Worm (Caenorhabditis elegans) whole organism, young adult: ENCODE results near the gene C32D5.8.

Source experiments
- C06A6.2 ChIP-seq: fragments of 200-800 bp; sonication (Bioruptor generic); conservative IDR thresholded peaks from 2 replicates; pipeline ENCODE4 v1.3.6; 2022; ENCODE audit warnings: missing genetic modification characterization, missing compliant biosample characterization
- F33H1.4 ChIP-seq: fragments of 200-800 bp; sonication (Bioruptor generic); IDR thresholded peaks from 2 replicates; pipeline ENCODE4 v1.3.6; 2022; ENCODE audit warnings: missing genetic modification reagents, missing genetic modification characterization, missing compliant biosample characterization
- F37B4.10 ChIP-seq: fragments of 200-800 bp; sonication (Bioruptor generic); IDR thresholded peaks from 2 replicates; pipeline ENCODE4 v1.3.6; 2022; ENCODE audit warnings: missing genetic modification characterization, missing compliant biosample characterization
- F49E8.2 ChIP-seq: sonication (generic microtip); optimal IDR thresholded peaks from 3 replicates; lab custom pipeline; 2017; ENCODE audit warnings: missing genetic modification characterization, mild to moderate bottlenecking, missing compliant biosample characterization, antibody characterized with exemption, moderate library complexity; ENCODE audit not compliant: insufficient read depth
- F52B5.7 ChIP-seq: sonication (generic microtip); optimal IDR thresholded peaks from 2 replicates; lab custom pipeline; 2016; ENCODE audit warnings: mild to moderate bottlenecking, missing genetic modification characterization, missing compliant biosample characterization
- F55B11.4 ChIP-seq: sonication (generic microtip); optimal IDR thresholded peaks from 2 replicates; lab custom pipeline; 2016; ENCODE audit warnings: missing compliant biosample characterization, missing genetic modification characterization, borderline replicate concordance; ENCODE audit not compliant: insufficient read depth
- F57A8.1 ChIP-seq: fragments of 200-800 bp; sonication (Bioruptor generic); optimal IDR thresholded peaks from 2 replicates; lab custom pipeline; 2018; ENCODE audit warnings: mild to moderate bottlenecking, missing genetic modification characterization, moderate library complexity, missing compliant biosample characterization
- T07F8.4 ChIP-seq: sonication (generic microtip); optimal IDR thresholded peaks from 2 replicates; lab custom pipeline; 2016; ENCODE audit warnings: mild to moderate bottlenecking, missing genetic modification characterization, moderate library complexity, missing compliant biosample characterization
- ZK185.1 ChIP-seq: sonication (generic microtip); optimal IDR thresholded peaks from 2 replicates; lab custom pipeline; 2016; ENCODE audit warnings: mild to moderate bottlenecking, missing genetic modification characterization, missing compliant biosample characterization; ENCODE audit not compliant: poor library complexity, severe bottlenecking
- ama-1 ChIP-seq, 3 experiments: fragments of 150-350 bp in 1 of 3; sonication (generic microtip) in 2 of 3; optimal IDR thresholded peaks; 2 replicates each; lab custom pipeline; 2014 to 2018; ENCODE audit warnings: missing biosample characterization in 2 of 3, missing genetic modification characterization in 2 of 3, missing genetic modification reagents in 2 of 3
- athp-1 ChIP-seq: sonication (generic microtip); optimal IDR thresholded peaks from 2 replicates; lab custom pipeline; 2017; ENCODE audit warnings: mild to moderate bottlenecking, missing genetic modification characterization, missing compliant biosample characterization
- bed-1 ChIP-seq: fragments of 200-800 bp; sonication (Bioruptor generic); IDR thresholded peaks from 2 replicates; pipeline ENCODE4 v1.3.6; 2022; ENCODE audit warnings: missing genetic modification reagents, missing genetic modification characterization, missing compliant biosample characterization
- bed-2 ChIP-seq: fragments of 200-800 bp; sonication (Bioruptor generic); IDR thresholded peaks from 2 replicates; pipeline ENCODE4 v1.3.6; 2022; ENCODE audit warnings: missing genetic modification reagents, missing genetic modification characterization, missing compliant biosample characterization
- cebp-1 ChIP-seq, 2 experiments: fragments of 200-800 bp in 1 of 2; sonication (Bioruptor generic) in 1 of 2; sonication (generic microtip) in 1 of 2; IDR thresholded peaks in 1 of 2; optimal IDR thresholded peaks in 1 of 2; 2 replicates each; pipeline versions ENCODE4 v1.3.6 to Lab custom; 2017 to 2022; ENCODE audit warnings: missing compliant biosample characterization in 2 of 2, missing genetic modification characterization in 2 of 2, mild to moderate bottlenecking in 1 of 2, missing genetic modification reagents in 1 of 2, moderate library complexity in 1 of 2
- ceh-40 ChIP-seq: fragments of 200-800 bp; sonication (Bioruptor generic); IDR thresholded peaks from 2 replicates; pipeline ENCODE4 v1.3.6; 2022; ENCODE audit warnings: missing genetic modification characterization, missing compliant biosample characterization
- ceh-58 ChIP-seq: fragments of 200-800 bp; sonication (Bioruptor generic); IDR thresholded peaks from 2 replicates; pipeline ENCODE4 v1.3.6; 2022; ENCODE audit warnings: missing genetic modification characterization, missing compliant biosample characterization
- ceh-91 ChIP-seq: fragments of 200-800 bp; sonication (Bioruptor generic); IDR thresholded peaks from 2 replicates; pipeline ENCODE4 v1.3.6; 2022; ENCODE audit warnings: missing genetic modification reagents, missing genetic modification characterization, missing compliant biosample characterization
- dox-1 ChIP-seq: fragments of 200-800 bp; sonication (Bioruptor generic); IDR thresholded peaks from 2 replicates; pipeline ENCODE4 v1.3.6; 2022; ENCODE audit warnings: missing genetic modification reagents, missing genetic modification characterization, missing compliant biosample characterization
- egl-44 ChIP-seq: fragments of 200-800 bp; sonication (Bioruptor generic); IDR thresholded peaks from 2 replicates; pipeline ENCODE4 v1.3.6; 2022; ENCODE audit warnings: missing genetic modification reagents, missing genetic modification characterization, missing compliant biosample characterization
- ekl-4 ChIP-seq: fragments of 200-800 bp; sonication (Bioruptor generic); IDR thresholded peaks from 2 replicates; pipeline ENCODE4 v1.3.6; 2022; ENCODE audit warnings: missing genetic modification reagents, missing genetic modification characterization, missing compliant biosample characterization
- ets-4 ChIP-seq: fragments of 200-800 bp; sonication (Bioruptor generic); optimal IDR thresholded peaks from 2 replicates; lab custom pipeline; 2018; ENCODE audit warnings: mild to moderate bottlenecking, missing genetic modification characterization, missing compliant biosample characterization
- fkh-3 ChIP-seq: sonication (generic microtip); optimal IDR thresholded peaks from 2 replicates; lab custom pipeline; 2016; ENCODE audit warnings: mild to moderate bottlenecking, missing genetic modification characterization, missing compliant biosample characterization
- him-1 ChIP-seq: sonication (generic microtip); optimal IDR thresholded peaks from 2 replicates; lab custom pipeline; 2016; ENCODE audit warnings: missing genotype, missing genetic modification reagents, missing genetic modification characterization, missing compliant biosample characterization
- hlh-12 ChIP-seq: sonication (generic microtip); optimal IDR thresholded peaks from 2 replicates; lab custom pipeline; 2016; ENCODE audit warnings: missing genetic modification characterization, missing compliant biosample characterization
- hlh-26 ChIP-seq: fragments of 200-800 bp; sonication (Bioruptor generic); conservative IDR thresholded peaks from 2 replicates; pipeline ENCODE4 v1.3.6; 2022; ENCODE audit warnings: missing genetic modification reagents, missing genetic modification characterization, missing compliant biosample characterization
- hsf-1 ChIP-seq: fragments of 200-800 bp; sonication (Bioruptor generic); IDR thresholded peaks from 2 replicates; pipeline ENCODE4 v1.3.6; 2022; ENCODE audit warnings: missing genetic modification reagents, missing genetic modification characterization, missing compliant biosample characterization
- lag-1 ChIP-seq: fragments of 200-800 bp; sonication (Bioruptor generic); IDR thresholded peaks from 2 replicates; pipeline ENCODE4 v1.3.6; 2022; ENCODE audit warnings: missing genetic modification reagents, missing genetic modification characterization, missing compliant biosample characterization
- lin-26 ChIP-seq: fragments of 200-800 bp; sonication (Bioruptor generic); IDR thresholded peaks from 2 replicates; pipeline ENCODE4 v1.3.6; 2022; ENCODE audit warnings: missing genetic modification reagents, missing genetic modification characterization, missing compliant biosample characterization
- lin-35 ChIP-seq, 3 experiments: fragments of 150-350 bp in 2 of 3; sonication (generic microtip) in 1 of 3; optimal IDR thresholded peaks; 2 replicates each; lab custom pipeline; 2014 to 2018; ENCODE audit warnings: missing biosample characterization in 3 of 3, missing genetic modification characterization in 3 of 3, missing genetic modification reagents in 3 of 3
- lir-1 ChIP-seq: fragments of 200-800 bp; sonication (Bioruptor generic); conservative IDR thresholded peaks from 2 replicates; pipeline ENCODE4 v1.3.6; 2022; ENCODE audit warnings: missing genetic modification reagents, missing genetic modification characterization, missing compliant biosample characterization
- madf-10 ChIP-seq: sonication (generic microtip); optimal IDR thresholded peaks from 2 replicates; lab custom pipeline; 2016; ENCODE audit warnings: mild to moderate bottlenecking, missing genetic modification characterization, missing compliant biosample characterization
- madf-3 ChIP-seq: fragments of 200-800 bp; sonication (Bioruptor generic); IDR thresholded peaks from 2 replicates; pipeline ENCODE4 v1.3.6; 2022; ENCODE audit warnings: missing genetic modification reagents, missing genetic modification characterization, missing compliant biosample characterization
- madf-6 ChIP-seq: fragments of 200-800 bp; sonication (Bioruptor generic); IDR thresholded peaks from 2 replicates; pipeline ENCODE4 v1.3.6; 2022; ENCODE audit warnings: missing genetic modification reagents, missing genetic modification characterization, missing compliant biosample characterization
- madf-8 ChIP-seq: fragments of 200-800 bp; sonication (Bioruptor generic); conservative IDR thresholded peaks from 2 replicates; pipeline ENCODE4 v1.3.6; 2022; ENCODE audit warnings: missing genetic modification reagents, missing genetic modification characterization, missing compliant biosample characterization
- nfyb-1 ChIP-seq: fragments of 200-800 bp; sonication (Bioruptor generic); IDR thresholded peaks from 2 replicates; pipeline ENCODE4 v1.3.6; 2022; ENCODE audit warnings: missing genetic modification reagents, missing genetic modification characterization, missing compliant biosample characterization
- nhr-179 ChIP-seq: sonication (generic microtip); optimal IDR thresholded peaks from 2 replicates; lab custom pipeline; 2016; ENCODE audit warnings: mild to moderate bottlenecking, missing genetic modification characterization, missing compliant biosample characterization
- pbrm-1 ChIP-seq: fragments of 200-800 bp; sonication (Bioruptor generic); IDR thresholded peaks from 2 replicates; pipeline ENCODE4 v1.3.6; 2022; ENCODE audit warnings: missing genetic modification reagents, missing genetic modification characterization, missing compliant biosample characterization
- pha-4 ChIP-seq: fragments of 150-350 bp; sonication (generic microtip); optimal IDR thresholded peaks from 2 replicates; lab custom pipeline; 2014; ENCODE audit warnings: missing biosample characterization, missing genetic modification reagents, missing genetic modification characterization
- repo-1 ChIP-seq: sonication (generic microtip); optimal IDR thresholded peaks from 2 replicates; lab custom pipeline; 2017; ENCODE audit warnings: mild to moderate bottlenecking, missing genetic modification characterization, missing compliant biosample characterization
- rpc-1 ChIP-seq, 2 experiments: fragments of 150-350 bp in 1 of 2; sonication (generic microtip) in 1 of 2; optimal IDR thresholded peaks; 2 replicates each; lab custom pipeline; 2014 to 2018; ENCODE audit warnings: missing biosample characterization in 1 of 2, missing genetic modification characterization in 1 of 2, missing genetic modification reagents in 1 of 2, missing genotype in 1 of 2
- sptf-2 ChIP-seq: fragments of 200-800 bp; sonication (Bioruptor generic); optimal IDR thresholded peaks from 2 replicates; lab custom pipeline; 2018; ENCODE audit warnings: mild to moderate bottlenecking, missing genetic modification characterization, missing compliant biosample characterization
- tbp1 ChIP-seq: fragments of 200-800 bp; sonication (Bioruptor generic); optimal IDR thresholded peaks from 2 replicates; lab custom pipeline; 2018; ENCODE audit warnings: mild to moderate bottlenecking, missing genetic modification characterization, missing compliant biosample characterization
- tbx-9 ChIP-seq: sonication (generic microtip); optimal IDR thresholded peaks from 2 replicates; lab custom pipeline; 2016; ENCODE audit warnings: borderline replicate concordance, missing genetic modification characterization, inconsistent platforms, missing compliant biosample characterization
- unc-62 ChIP-seq: fragments of 150-350 bp; optimal IDR thresholded peaks from 2 replicates; lab custom pipeline; 2014; ENCODE audit warnings: missing biosample characterization, missing genetic modification reagents, missing genetic modification characterization
- zfh-2 ChIP-seq: fragments of 200-800 bp; sonication (Bioruptor generic); conservative IDR thresholded peaks from 2 replicates; pipeline ENCODE4 v1.3.6; 2022; ENCODE audit warnings: missing genetic modification reagents, missing genetic modification characterization, missing compliant biosample characterization
- ztf-18 ChIP-seq: sonication (generic microtip); optimal IDR thresholded peaks from 2 replicates; lab custom pipeline; 2016; ENCODE audit warnings: missing genotype, mild to moderate bottlenecking, missing genetic modification characterization, missing compliant biosample characterization
- ztf-25 ChIP-seq: fragments of 200-800 bp; sonication (Bioruptor generic); IDR thresholded peaks from 2 replicates; pipeline ENCODE4 v1.3.6; 2022; ENCODE audit warnings: missing genetic modification reagents, missing genetic modification characterization, missing compliant biosample characterization
- ztf-26 ChIP-seq: sonication (generic microtip); optimal IDR thresholded peaks from 2 replicates; lab custom pipeline; 2017; ENCODE audit warnings: missing genetic modification characterization, missing compliant biosample characterization

C32D5.8 gene

ce11 chrII:6358232-6358631 lies 12.5 kb upstream of the C32D5.8 start:
- TF ChIP-seq ztf-18 (no peak), unc-62 (no peak), pha-4 (tag; lab: Kevin White, UChicago) (no peak), madf-3 (GFP tag; lab: Robert Waterston, UW) (no peak), madf-6 (GFP tag; lab: Robert Waterston, UW) (peak; percentile 49; the same call in 1 of the 2 replicates), ZK185.1 (tag; lab: Kevin White, UChicago) (no peak), fkh-3 (tag; lab: Kevin White, UChicago) (no peak), egl-44 (no peak), ztf-26 (tag; lab: Kevin White, UChicago) (no peak), nfyb-1 (GFP tag; lab: Robert Waterston, UW) (no peak), lir-1 (GFP tag; lab: Robert Waterston, UW) (no peak), C06A6.2 (GFP tag; lab: Robert Waterston, UW) (no peak), ekl-4 (no peak), sptf-2 (GFP tag; lab: Kevin White, UChicago) (no peak), zfh-2 (GFP tag; lab: Robert Waterston, UW) (no peak), rpc-1 (optimal IDR thresholded peaks at IDR 0.05; lab: Kevin White, UChicago) (peak; percentile 56), rpc-1 (tag; optimal IDR thresholded peaks at IDR 0.05; lab: Kevin White, UChicago) (peak; percentile 78), bed-2 (GFP tag; lab: Robert Waterston, UW) (no peak), F33H1.4 (no peak), hlh-26 (no peak), madf-8 (GFP tag; lab: Robert Waterston, UW) (no peak), F55B11.4 (tag; lab: Kevin White, UChicago) (no peak), lag-1 (GFP tag; lab: Robert Waterston, UW) (no peak), hsf-1 (GFP tag; lab: Robert Waterston, UW) (0 out of 2 replicates have a peak, but pooled peaks have one; percentile 30), F52B5.7 (tag; lab: Kevin White, UChicago) (no peak), ama-1 (optimal IDR thresholded peaks at IDR 0.05; lab: Kevin White, UChicago) (no peak), ama-1 (GFP tag; optimal IDR thresholded peaks at IDR 0.05; lab: Kevin White, UChicago) (no peak), him-1 (tag; lab: Kevin White, UChicago) (no peak), lin-26 (GFP tag; lab: Robert Waterston, UW) (peak; percentile 66), F49E8.2 (tag; lab: Kevin White, UChicago) (peak; percentile 35), lin-35 (GFP tag; optimal IDR thresholded peaks at IDR 0.05; lab: Kevin White, UChicago) (no peak), madf-10 (tag; lab: Kevin White, UChicago) (no peak), ets-4 (GFP tag; lab: Kevin White, UChicago) (no peak), dox-1 (no peak), hlh-12 (tag; lab: Kevin White, UChicago) (no peak), tbp1 (peak; percentile 83), ztf-25 (GFP tag; lab: Robert Waterston, UW) (no peak), nhr-179 (tag; lab: Kevin White, UChicago) (no peak), pbrm-1 (GFP tag; lab: Robert Waterston, UW) (no peak), F57A8.1 (GFP tag; lab: Kevin White, UChicago) (no peak), repo-1 (tag; lab: Kevin White, UChicago) (no peak), ceh-58 (GFP tag; lab: Robert Waterston, UW) (0 out of 2 replicates have a peak, but pooled peaks have one; percentile 93), bed-1 (no peak), ceh-40 (no peak), F37B4.10 (GFP tag; lab: Robert Waterston, UW) (no peak), T07F8.4 (no peak), tbx-9 (tag; lab: Kevin White, UChicago) (no peak), ceh-91 (GFP tag; lab: Robert Waterston, UW) (no peak), athp-1 (tag; lab: Kevin White, UChicago) (peak; percentile 50), cebp-1 (GFP tag; IDR thresholded peaks at IDR 0.05; lab: Robert Waterston, UW) (no peak), cebp-1 (tag; optimal IDR thresholded peaks at IDR 0.05; lab: Kevin White, UChicago) (no peak)
